Fruit fly (Drosophila melanogaster) whole organism, prepupa: Measurements from ENCODE around the gene CG2930.

Source experiments
- CG6808 ChIP-seq: fragments of 200-800 bp; sonication (Bioruptor generic); optimal IDR thresholded peaks from 3 replicates; lab custom pipeline; 2017; ENCODE audit warnings: missing biosample characterization, missing genetic modification characterization, mild to moderate bottlenecking, moderate library complexity, missing genetic modification reagents
- OdsH ChIP-seq: fragments of 200-800 bp; sonication (Bioruptor generic); optimal IDR thresholded peaks from 3 replicates; lab custom pipeline; 2016; ENCODE audit warnings: missing biosample characterization, missing genetic modification characterization

DNA sequence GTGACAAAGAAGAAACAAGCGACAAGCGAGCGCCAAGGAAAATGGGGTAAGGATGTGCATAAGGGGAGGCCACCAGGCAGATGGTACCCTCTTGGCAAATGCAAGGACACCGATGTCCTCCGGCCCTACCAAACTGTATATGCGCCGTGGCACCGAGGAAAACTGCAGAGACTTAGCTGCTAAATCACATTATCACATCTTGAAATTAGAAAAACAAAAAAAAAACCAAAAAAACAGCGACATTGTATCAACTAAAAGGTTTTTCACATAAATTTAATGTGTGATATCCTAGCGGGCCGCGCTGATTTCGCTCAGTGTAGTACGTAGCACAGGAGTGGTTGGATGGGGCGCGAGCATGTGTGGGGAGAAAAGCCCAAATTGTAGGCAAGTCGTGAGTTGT is 59.7 kb downstream of the CG2930 start:
- TF ChIP-seq CG6808 (GFP tag; lab: Kevin White, UChicago) = no peak
- TF ChIP-seq OdsH (GFP tag; lab: Kevin White, UChicago) = no peak
